Worm (Caenorhabditis elegans): ENCODE results near the gene K02F3.2.

ce11 chrIII:872373-872772 lies 26.7 kb downstream of the K02F3.2 start, which contains the start of the genes T24C4.3 and clc-20:
- no peak for TF ChIP-seq lin-15B (tag; optimal IDR thresholded peaks at IDR 0.05)
- TF ChIP-seq F16B12.6 (tag; optimal IDR thresholded peaks at IDR 0.05), result no peak
- TF ChIP-seq sptf-1 (tag; optimal IDR thresholded peaks at IDR 0.05), result no peak
- TF ChIP-seq aly-2 (tag; optimal IDR thresholded peaks at IDR 0.05), result no peak
- TF ChIP-seq nhr-237 (tag; optimal IDR thresholded peaks at IDR 0.05), result no peak
- no peak for TF ChIP-seq nhr-77 (tag; optimal IDR thresholded peaks at IDR 0.05)
- no peak for TF ChIP-seq fkh-10 (GFP tag; optimal IDR thresholded peaks at IDR 0.05)
- no peak for TF ChIP-seq skn-1 (tag; optimal IDR thresholded peaks at IDR 0.05)
